Fruit fly (Drosophila melanogaster) S2 (cell line): ENCODE results near the gene Tnpo-SR.

Experiments used
- CG8478 ChIP-seq: fragments of >200 bp; optimal IDR thresholded peaks from 2 replicates; lab custom pipeline; 2018
- CTCF ChIP-seq, 2 experiments: fragments of >200 bp; optimal IDR thresholded peaks; 2 replicates each; lab custom pipeline; 2018

Gene Tnpo-SR

DNA sequence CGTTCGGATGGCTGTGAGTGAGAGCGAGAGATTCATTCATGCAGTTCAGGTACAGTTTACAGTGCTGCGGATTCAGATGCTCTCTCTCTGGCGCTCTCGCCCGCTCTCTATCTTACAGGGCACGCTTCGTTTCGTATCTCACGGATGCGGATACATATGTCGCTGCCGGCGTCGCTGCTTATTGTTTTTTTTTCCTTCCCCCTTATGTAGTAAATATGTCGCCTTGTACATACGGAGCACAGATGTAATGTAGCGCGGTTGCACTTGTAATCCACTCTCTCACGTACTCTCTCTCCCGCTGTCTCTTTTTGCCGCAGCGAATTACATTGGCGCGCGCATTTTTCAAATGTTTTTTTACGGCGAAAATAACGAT is 4.4 kb upstream of the Tnpo-SR start:
- TF ChIP-seq CG8478 (lab: Kevin White, UChicago) (no peak), CTCF (optimal IDR thresholded peaks at IDR 0.05; lab: Kevin White, UChicago) (no peak)

dm6 chr2L:2757930-2758556 is 1.7 kb upstream of the Tnpo-SR start:
- TF ChIP-seq CG8478 (lab: Kevin White, UChicago), result no peak
- TF ChIP-seq CTCF (optimal IDR thresholded peaks at IDR 0.05; lab: Kevin White, UChicago), result no peak

DNA sequence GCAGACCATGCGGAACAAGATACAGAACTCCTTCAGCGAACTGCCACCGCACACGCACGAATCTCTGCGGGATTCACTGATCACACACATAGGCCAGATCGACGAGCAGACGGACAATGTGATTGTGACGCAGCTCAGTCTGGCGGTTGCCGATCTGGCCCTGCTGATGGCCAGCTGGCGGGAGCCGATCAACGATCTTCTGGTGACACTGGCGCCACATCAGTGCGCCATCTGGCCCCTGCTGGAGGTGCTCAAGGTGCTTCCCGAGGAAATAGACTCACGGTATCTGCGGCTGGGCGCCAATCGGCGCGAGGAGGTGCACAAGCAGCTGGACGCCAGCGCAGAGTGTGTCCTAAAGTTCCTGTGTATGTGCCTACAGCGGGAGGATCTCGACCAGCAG is 564 bp downstream of the Tnpo-SR start:
- TF ChIP-seq CTCF (optimal IDR thresholded peaks at IDR 0.05; lab: Kevin White, UChicago) (no peak), CG8478 (lab: Kevin White, UChicago) (no peak)

DNA sequence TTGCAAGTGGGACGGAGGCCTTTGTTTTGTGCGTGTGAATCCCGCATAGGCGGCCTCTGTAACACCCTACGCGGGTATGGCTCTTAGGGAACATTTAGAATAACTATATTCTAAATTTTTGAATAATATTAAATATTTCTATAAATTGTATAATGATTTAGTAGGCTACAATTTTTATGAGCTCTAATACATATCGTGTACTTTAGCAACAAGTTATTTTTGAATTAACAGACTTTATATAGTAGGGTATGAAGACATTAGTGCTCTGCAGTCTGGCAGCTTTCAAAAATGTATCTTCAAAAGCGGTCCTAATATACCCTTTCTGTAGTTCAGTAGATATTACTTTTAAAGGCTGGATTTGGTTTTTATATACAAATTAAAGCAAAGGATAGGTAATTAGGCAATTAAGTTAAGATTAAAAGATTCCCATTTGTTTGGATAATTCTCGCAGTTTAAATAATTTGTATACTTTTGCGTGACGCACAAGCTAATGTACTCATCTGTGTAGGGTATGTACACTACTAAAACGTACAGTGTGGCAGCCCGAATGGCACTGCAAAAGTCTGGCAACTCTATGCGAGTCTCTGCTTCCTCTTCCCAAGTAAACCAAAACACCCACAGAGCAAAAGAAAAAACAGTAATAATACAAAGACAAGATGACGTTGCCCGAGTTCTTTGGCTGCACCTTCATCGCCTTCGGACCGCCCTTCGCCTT is 6.1 kb downstream of the Tnpo-SR start, which contains the start of the genes Snx21 and aph-1:
Gene Snx21, minus strand, starts transcription at position 7 of the 715 bp plus-strand sequence.
Gene aph-1, plus strand, starts transcription at position 575 of the 715 bp plus-strand sequence.
- TF ChIP-seq CTCF (optimal IDR thresholded peaks at IDR 0.05; lab: Kevin White, UChicago) (no peak), CG8478 (lab: Kevin White, UChicago) (no peak)

- TF ChIP-seq CTCF (optimal IDR thresholded peaks at IDR 0.05; lab: Kevin White, UChicago) (no peak), CG8478 (lab: Kevin White, UChicago) (no peak)
Measured at dm6 chr2L:2767627-2768026, 7.9 kb downstream of the Tnpo-SR start, which contains the start of the genes Taf10b and Taf10. Taf10b (minus strand) TSS chr2L:2767845. Taf10 (plus strand) TSS chr2L:2767890.

dm6 chr2L:2769476-2770185 is 9.9 kb downstream of the Tnpo-SR start, which contains the start of the genes colt and HINT1:
colt (minus strand) TSS chr2L:2770069.
HINT1 (plus strand) TSS chr2L:2770135.
- TF ChIP-seq CTCF (optimal IDR thresholded peaks at IDR 0.05; lab: Kevin White, UChicago), result peak in 1 of 2 experiments; percentile 21
- no peak for TF ChIP-seq CG8478 (lab: Kevin White, UChicago)

- no peak for TF ChIP-seq CG8478 (lab: Kevin White, UChicago)
Measured at dm6 chr2L:2771676-2772075, 12.0 kb downstream of the Tnpo-SR start, which contains the start of gene CG15399. CG15399 (minus strand) TSS chr2L:2771776.

DNA sequence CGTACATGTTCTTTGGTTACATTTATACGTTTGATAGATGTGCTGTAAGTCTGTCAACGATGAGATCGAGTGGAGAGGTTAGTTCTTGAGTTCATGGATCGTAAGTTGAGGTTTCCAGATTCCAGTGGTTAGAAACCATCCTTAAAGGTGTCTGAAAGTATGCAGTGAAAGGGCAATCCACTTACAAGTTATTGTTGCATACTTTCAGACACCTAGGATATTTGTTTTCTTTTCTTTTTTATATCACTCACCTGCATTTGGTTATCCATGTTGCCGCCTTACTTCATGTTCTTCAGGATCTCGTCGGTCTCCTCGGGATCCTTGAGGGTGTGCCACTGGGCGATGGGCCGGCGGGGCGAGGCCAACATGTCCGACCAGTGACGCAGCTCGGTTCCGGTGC is 23.1 kb downstream of the Tnpo-SR start:
- TF ChIP-seq CTCF (optimal IDR thresholded peaks at IDR 0.05; lab: Kevin White, UChicago) (no peak), CG8478 (lab: Kevin White, UChicago) (no peak)

- TF ChIP-seq CTCF (optimal IDR thresholded peaks at IDR 0.05; lab: Kevin White, UChicago), result no peak
Measured at dm6 chr2L:2797186-2797585, 37.5 kb downstream of the Tnpo-SR start.

DNA sequence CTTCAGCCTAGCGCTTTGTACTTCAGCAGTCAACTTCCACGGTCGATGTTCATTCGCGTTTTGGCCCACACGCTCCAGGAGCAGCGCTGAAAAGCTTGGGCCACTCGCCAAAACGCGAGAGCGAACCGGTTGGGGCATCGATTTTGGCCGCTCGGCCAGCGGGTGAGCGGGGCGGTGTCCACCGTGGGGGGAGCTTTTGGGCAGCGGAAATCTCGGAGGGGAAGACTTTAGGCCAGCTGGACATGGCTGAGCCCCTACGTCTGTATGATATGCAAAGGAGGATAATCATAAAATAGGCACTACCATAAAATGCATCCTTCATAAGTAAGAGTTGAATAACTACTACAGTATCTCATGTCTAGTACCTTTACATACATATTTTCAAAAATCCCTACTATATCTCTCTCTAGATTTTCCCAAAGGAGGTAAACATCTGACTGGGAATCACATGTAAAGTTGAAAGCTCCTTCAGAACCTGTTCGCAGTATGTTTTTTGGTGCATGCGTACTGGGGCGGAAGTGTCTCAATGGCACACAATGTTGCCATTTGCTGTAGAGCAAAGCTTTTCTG is 40.3 kb downstream of the Tnpo-SR start, which contains the start of gene Syt1:
Gene Syt1, minus strand, starts transcription at position 71 of the 570 bp plus-strand sequence.
- TF ChIP-seq CTCF (optimal IDR thresholded peaks at IDR 0.05; lab: Kevin White, UChicago), result no peak
- TF ChIP-seq CG8478 (lab: Kevin White, UChicago), result no peak

- TF ChIP-seq CTCF (optimal IDR thresholded peaks at IDR 0.05; lab: Kevin White, UChicago), result no peak
- TF ChIP-seq CG8478 (lab: Kevin White, UChicago), result no peak
Measured at dm6 chr2L:2800956-2801776, 41.4 kb downstream of the Tnpo-SR start.

- TF ChIP-seq CTCF (optimal IDR thresholded peaks at IDR 0.05; lab: Kevin White, UChicago), result no peak
- TF ChIP-seq CG8478 (lab: Kevin White, UChicago), result no peak
Measured at dm6 chr2L:2802527-2802926, 42.8 kb downstream of the Tnpo-SR start.

- TF ChIP-seq CG8478 (lab: Kevin White, UChicago), result no peak
- no peak for TF ChIP-seq CTCF (optimal IDR thresholded peaks at IDR 0.05; lab: Kevin White, UChicago)
Measured at dm6 chr2L:2804634-2805311, 45.0 kb downstream of the Tnpo-SR start, which contains the start of gene daw. daw (plus strand) TSS chr2L:2805261.
